Worm (Caenorhabditis elegans) whole organism, midembryonic: Measurements from ENCODE around the gene col-73.

Source experiments
- T22C8.4 ChIP-seq: fragments of 200-800 bp; sonication (Bioruptor generic); IDR thresholded peaks from 2 replicates; pipeline ENCODE4 v1.3.6; 2022; ENCODE audit warnings: missing genetic modification characterization, missing compliant biosample characterization
- cog-1 ChIP-seq: sonication (generic microtip); optimal IDR thresholded peaks from 2 replicates; lab custom pipeline; 2016; ENCODE audit warnings: missing genetic modification characterization, missing compliant biosample characterization
- flt-1 ChIP-seq: fragments of 200-800 bp; sonication (Bioruptor generic); IDR thresholded peaks from 2 replicates; pipeline ENCODE4 v1.3.6; 2022; ENCODE audit warnings: missing genetic modification characterization, missing compliant biosample characterization
- klf-2 ChIP-seq: fragments of 200-800 bp; sonication (Bioruptor generic); conservative IDR thresholded peaks from 2 replicates; pipeline ENCODE4 v1.3.6; 2022; ENCODE audit warnings: missing genetic modification reagents, missing genetic modification characterization, missing compliant biosample characterization
- med-1 ChIP-seq: sonication (generic microtip); optimal IDR thresholded peaks from 2 replicates; lab custom pipeline; 2017; ENCODE audit warnings: missing genetic modification characterization, mild to moderate bottlenecking, missing compliant biosample characterization, antibody characterized with exemption, missing genetic modification reagents; ENCODE audit not compliant: insufficient read depth
- ref-1 ChIP-seq: fragments of 200-800 bp; sonication (Bioruptor generic); conservative IDR thresholded peaks from 2 replicates; pipeline ENCODE4 v1.3.6; 2022; ENCODE audit warnings: missing genetic modification reagents, missing genetic modification characterization, missing compliant biosample characterization
- tab-1 ChIP-seq: fragments of 200-800 bp; sonication (Bioruptor generic); IDR thresholded peaks from 2 replicates; pipeline ENCODE4 v1.3.6; 2022; ENCODE audit warnings: missing genetic modification characterization, missing compliant biosample characterization
- ztf-23 ChIP-seq: fragments of 200-800 bp; sonication (Bioruptor generic); IDR thresholded peaks from 2 replicates; pipeline ENCODE4 v1.3.6; 2022; ENCODE audit warnings: missing genetic modification reagents, missing genetic modification characterization, missing compliant biosample characterization
- ztf-29 ChIP-seq: fragments of 200-800 bp; sonication (Bioruptor generic); IDR thresholded peaks from 2 replicates; pipeline ENCODE4 v1.3.6; 2022; ENCODE audit warnings: missing genetic modification reagents, missing genetic modification characterization, missing compliant biosample characterization

col-73 gene

ce11 chrII:4822610-4823009 is 50.3 kb downstream of the col-73 start:
- no peak for TF ChIP-seq ref-1 (GFP tag; lab: Robert Waterston, UW)
- no peak for TF ChIP-seq med-1 (GFP tag; lab: Kevin White, UChicago)
- no peak for TF ChIP-seq flt-1 (GFP tag; lab: Robert Waterston, UW)
- TF ChIP-seq cog-1 = no peak
- no peak for TF ChIP-seq klf-2 (GFP tag; lab: Robert Waterston, UW)
- TF ChIP-seq tab-1 (GFP tag; lab: Robert Waterston, UW) = no peak
- no peak for TF ChIP-seq T22C8.4
- TF ChIP-seq ztf-23 = no peak
- TF ChIP-seq ztf-29 (GFP tag; lab: Robert Waterston, UW) = no peak
